Worm (Caenorhabditis elegans): ENCODE data around the gene C25E10.17.

- TF ChIP-seq nhr-11 (tag; optimal IDR thresholded peaks at IDR 0.05) (no peak), egl-27 (tag; optimal IDR thresholded peaks at IDR 0.05) (no peak), snpc-4 (tag; optimal IDR thresholded peaks at IDR 0.05) (no peak), ztf-11 (tag; optimal IDR thresholded peaks at IDR 0.05) (no peak), ceh-82 (tag; optimal IDR thresholded peaks at IDR 0.05) (no peak), blmp-1 (tag; optimal IDR thresholded peaks at IDR 0.05; ENCODE audit: insufficient read depth) (no peak), elt-3 (tag; optimal IDR thresholded peaks at IDR 0.05) (no peak), Y55F3AM.14 (GFP tag; optimal IDR thresholded peaks at IDR 0.05) (no peak), aly-2 (tag; optimal IDR thresholded peaks at IDR 0.05) (no peak), R02D3.7 (tag; optimal IDR thresholded peaks at IDR 0.05) (no peak)
These were observed 38.2 kb downstream of the C25E10.17 start, which contains the start of gene srx-2 for ce11 chrV:9009175-9009574.

Data from whole organism, L2 larva.